Fruit fly (Drosophila melanogaster) whole organism, pupa: ENCODE measurements around the gene Acp98AB.

Experiments
- CG13204 ChIP-seq: fragments of 200-800 bp; sonication (Bioruptor generic); optimal IDR thresholded peaks from 2 replicates; lab custom pipeline; 2018; ENCODE audit warnings: missing biosample characterization, mild to moderate bottlenecking, missing genetic modification characterization, moderate library complexity
- CG9948 ChIP-seq: fragments of 200-800 bp; sonication (Bioruptor generic); optimal IDR thresholded peaks from 2 replicates; lab custom pipeline; 2018; ENCODE audit warnings: missing biosample characterization, mild to moderate bottlenecking, missing genetic modification characterization, moderate library complexity
- Ets98B ChIP-seq: fragments of 200-800 bp; sonication (Bioruptor generic); IDR thresholded peaks from 2 replicates; pipeline ENCODE4 v1.3.6; 2022; ENCODE audit warnings: missing biosample characterization, missing genetic modification characterization
- gl ChIP-seq: fragments of 200-800 bp; sonication (Bioruptor generic); optimal IDR thresholded peaks from 2 replicates; lab custom pipeline; 2018; ENCODE audit warnings: missing biosample characterization, mild to moderate bottlenecking, missing genetic modification characterization

dm6 chr3R:27661971-27662489 lies 32.7 kb upstream of the Acp98AB start, which contains the start of gene unc80:
- no peak for TF ChIP-seq Ets98B (GFP tag; lab: Robert Waterston, UW)
- no peak for TF ChIP-seq CG9948 (tag; lab: Kevin White, UChicago)
- no peak for TF ChIP-seq gl (tag; lab: Kevin White, UChicago)
- TF ChIP-seq CG13204 (GFP tag; lab: Kevin White, UChicago) = no peak
